Fruit fly (Drosophila melanogaster) whole organism, pupa: Measurements from ENCODE around the gene CG14324.

Source experiments
- CG10348 ChIP-seq: fragments of 200-800 bp; sonication (Bioruptor generic); IDR thresholded peaks from 2 replicates; pipeline ENCODE4 v1.3.6; 2022; ENCODE audit warnings: missing biosample characterization, missing genetic modification characterization
- CG12605 ChIP-seq: fragments of 200-800 bp; sonication (Bioruptor generic); IDR thresholded peaks from 2 replicates; pipeline ENCODE4 v1.3.6; 2022; ENCODE audit warnings: missing biosample characterization, missing genetic modification characterization
- CG13204 ChIP-seq: fragments of 200-800 bp; sonication (Bioruptor generic); optimal IDR thresholded peaks from 2 replicates; lab custom pipeline; 2018; ENCODE audit warnings: missing biosample characterization, mild to moderate bottlenecking, missing genetic modification characterization, moderate library complexity
- CG17806 ChIP-seq: fragments of 200-800 bp; sonication (Bioruptor generic); optimal IDR thresholded peaks from 2 replicates; lab custom pipeline; 2018; ENCODE audit warnings: missing biosample characterization, mild to moderate bottlenecking, missing genetic modification characterization, moderate library complexity
- CG32121 ChIP-seq: fragments of 200-800 bp; sonication (Bioruptor generic); IDR thresholded peaks from 2 replicates; pipeline ENCODE4 v1.3.6; 2022; ENCODE audit warnings: missing biosample characterization, missing genetic modification characterization
- CG4496 ChIP-seq: fragments of 200-800 bp; sonication (Bioruptor generic); IDR thresholded peaks from 3 replicates; pipeline ENCODE4 v1.3.6; 2022; ENCODE audit warnings: missing biosample characterization, missing genetic modification characterization
- CG8159 ChIP-seq: fragments of 200-800 bp; sonication (Bioruptor generic); optimal IDR thresholded peaks from 3 replicates; lab custom pipeline; 2018; ENCODE audit warnings: missing biosample characterization, mild to moderate bottlenecking, missing genetic modification characterization, moderate library complexity
- CG9948 ChIP-seq: fragments of 200-800 bp; sonication (Bioruptor generic); optimal IDR thresholded peaks from 2 replicates; lab custom pipeline; 2018; ENCODE audit warnings: missing biosample characterization, mild to moderate bottlenecking, missing genetic modification characterization, moderate library complexity
- EcR ChIP-seq: fragments of 200-800 bp; sonication (Bioruptor generic); optimal IDR thresholded peaks from 3 replicates; lab custom pipeline; 2019; ENCODE audit warnings: missing biosample characterization, missing genetic modification characterization, mild to moderate bottlenecking, moderate library complexity, missing genetic modification reagents
- Pif1A ChIP-seq: fragments of 200-800 bp; sonication (Bioruptor generic); optimal IDR thresholded peaks from 3 replicates; lab custom pipeline; 2016; ENCODE audit warnings: missing biosample characterization, missing genetic modification characterization
- Pif1B ChIP-seq: fragments of 200-800 bp; sonication (Bioruptor generic); optimal IDR thresholded peaks from 3 replicates; lab custom pipeline; 2016; ENCODE audit warnings: missing biosample characterization, missing genetic modification characterization
- fd96Ca ChIP-seq: fragments of 200-800 bp; sonication (Bioruptor generic); IDR thresholded peaks from 3 replicates; pipeline ENCODE4 v1.3.6; 2022; ENCODE audit warnings: missing biosample characterization, missing genetic modification characterization
- rn ChIP-seq: fragments of 200-800 bp; sonication (Bioruptor generic); IDR thresholded peaks from 2 replicates; pipeline ENCODE4 v1.3.6; 2022; ENCODE audit warnings: missing biosample characterization, missing genetic modification characterization

- TF ChIP-seq EcR (GFP tag; lab: Kevin White, UChicago) (no peak), CG4496 (GFP tag; lab: Robert Waterston, UW) (no peak), Pif1A (GFP tag; lab: Kevin White, UChicago) (no peak), Pif1B (GFP tag; lab: Kevin White, UChicago) (no peak), CG8159 (tag; lab: Kevin White, UChicago) (no peak), rn (GFP tag; lab: Robert Waterston, UW) (no peak), CG10348 (GFP tag; lab: Robert Waterston, UW) (no peak), CG12605 (GFP tag; lab: Robert Waterston, UW) (no peak), CG13204 (no peak), CG9948 (tag; lab: Kevin White, UChicago) (no peak), CG17806 (no peak), CG32121 (GFP tag; lab: Robert Waterston, UW) (no peak), fd96Ca (GFP tag; lab: Robert Waterston, UW) (no peak)
Measured at dm6 chr3R:17601866-17602265, 16.7 kb downstream of the CG14324 start.
